Worm (Caenorhabditis elegans): ENCODE data around the gene chtb-1.

- TF ChIP-seq ama-1 (optimal IDR thresholded peaks at IDR 0.05) (no peak), scrt-1 (GFP tag; IDR thresholded peaks at IDR 0.05) (no peak)
These were observed 9.1 kb downstream of the chtb-1 start for ce11 chrIII:9346114-9346513.

All from whole organism, early embryonic.